Worm (Caenorhabditis elegans) whole organism, L4 larva: ENCODE measurements around the gene H40L08.3.

Experiments
- aly-2 ChIP-seq: sonication (generic microtip); optimal IDR thresholded peaks from 2 replicates; lab custom pipeline; 2018; ENCODE audit warnings: missing biosample characterization, missing genetic modification characterization
- ceh-32 ChIP-seq: sonication (generic microtip); optimal IDR thresholded peaks from 2 replicates; lab custom pipeline; 2016; ENCODE audit warnings: mild to moderate bottlenecking, missing genetic modification characterization, missing compliant biosample characterization; ENCODE audit not compliant: poor library complexity
- cey-2 ChIP-seq: sonication (generic microtip); optimal IDR thresholded peaks from 3 replicates; lab custom pipeline; 2017; ENCODE audit warnings: missing genetic modification characterization, mild to moderate bottlenecking, missing compliant biosample characterization, antibody characterized with exemption, borderline replicate concordance; ENCODE audit not compliant: insufficient read depth
- lin-39 ChIP-seq: fragments of 150-350 bp; optimal IDR thresholded peaks from 2 replicates; lab custom pipeline; 2014; ENCODE audit warnings: missing biosample characterization, missing genetic modification reagents, missing genetic modification characterization
- mes-2 ChIP-seq: sonication (generic microtip); optimal IDR thresholded peaks from 2 replicates; lab custom pipeline; 2016; ENCODE audit warnings: missing genotype, mild to moderate bottlenecking, missing genetic modification characterization, missing compliant biosample characterization; ENCODE audit not compliant: poor library complexity, severe bottlenecking
- nhr-28 ChIP-seq: fragments of 150-350 bp; optimal IDR thresholded peaks from 2 replicates; lab custom pipeline; 2014; ENCODE audit warnings: missing biosample characterization, missing genetic modification characterization
- pha-4 ChIP-seq, 2 experiments: fragments of 150-350 bp in 1 of 2; fragments of 200-800 bp in 1 of 2; sonication (Bioruptor generic) in 1 of 2; IDR thresholded peaks in 1 of 2; optimal IDR thresholded peaks in 1 of 2; 2 replicates each; pipeline versions ENCODE4 v1.3.6 to Lab custom; 2014 to 2022; ENCODE audit warnings: missing genetic modification characterization in 2 of 2, missing genetic modification reagents in 2 of 2, missing biosample characterization in 1 of 2, missing compliant biosample characterization in 1 of 2
- unc-62 ChIP-seq, 3 experiments: fragments of 150-350 bp in 1 of 3; sonication (generic microtip); optimal IDR thresholded peaks in 2 of 3; peaks in 1 of 3; 1 replicate in 1 of 3; 2 replicates in 2 of 3; lab custom pipeline; 2014 to 2017; ENCODE audit warnings: missing biosample characterization in 3 of 3, missing genetic modification characterization in 3 of 3, missing genetic modification reagents in 3 of 3, missing genotype in 1 of 3

DNA sequence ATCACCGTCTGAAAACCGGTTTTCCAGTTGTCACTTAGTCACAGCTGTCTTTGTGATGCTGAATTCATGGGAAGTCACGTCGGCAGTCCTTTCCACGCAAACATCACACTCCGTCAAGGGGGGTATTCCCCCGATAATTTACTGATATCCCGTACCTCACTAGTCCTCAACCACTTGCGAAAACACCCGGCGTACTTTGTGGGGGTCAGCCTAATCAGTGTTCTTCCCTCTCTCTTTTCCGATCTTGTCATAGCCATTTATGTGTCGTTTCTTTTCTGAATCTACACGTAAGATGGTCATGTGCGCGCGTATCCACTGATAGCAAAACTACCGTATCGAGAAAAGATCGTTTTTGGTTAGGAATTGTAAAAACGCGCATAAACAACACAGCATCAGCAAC is 3.5 kb upstream of the H40L08.3 start:
- no peak for TF ChIP-seq mes-2 (tag; lab: Kevin White, UChicago)
- no peak for TF ChIP-seq lin-39 (tag; lab: Kevin White, UChicago)
- no peak for TF ChIP-seq aly-2 (tag; lab: Kevin White, UChicago)
- no peak for TF ChIP-seq cey-2 (tag; lab: Kevin White, UChicago)
- TF ChIP-seq ceh-32 (tag; lab: Kevin White, UChicago) = no peak
- peak in 1 of 2 experiments; percentile 59 for TF ChIP-seq unc-62 (GFP tag; optimal IDR thresholded peaks at IDR 0.05 in 1 of 2; lab: Kevin White, UChicago)
- no peak for TF ChIP-seq unc-62 (tag; optimal IDR thresholded peaks at IDR 0.05; lab: Kevin White, UChicago)
- TF ChIP-seq pha-4 (GFP tag; IDR thresholded peaks at IDR 0.05; lab: Robert Waterston, UW) = no peak
- TF ChIP-seq pha-4 (tag; optimal IDR thresholded peaks at IDR 0.05; lab: Kevin White, UChicago) = no peak
- TF ChIP-seq nhr-28 (tag; lab: Kevin White, UChicago) = peak; percentile 43
